Fruit fly (Drosophila melanogaster) whole organism, embryonic: Measurements from ENCODE around the gene Pez.

ENCODE experiments used
- Bgb ChIP-seq: fragments of 200-800 bp; sonication (Bioruptor generic); IDR thresholded peaks from 2 replicates; pipeline ENCODE4 v1.3.6; 2022; ENCODE audit warnings: missing biosample characterization, missing genetic modification characterization; ENCODE audit not compliant: partially characterized antibody
- CG10147 ChIP-seq: fragments of 200-800 bp; sonication (Bioruptor generic); optimal IDR thresholded peaks from 2 replicates; lab custom pipeline; 2019; ENCODE audit warnings: missing biosample characterization, mild to moderate bottlenecking, missing genetic modification characterization, moderate library complexity
- CG10462 ChIP-seq: fragments of 200-800 bp; sonication (Bioruptor generic); optimal IDR thresholded peaks from 2 replicates; lab custom pipeline; 2016; ENCODE audit warnings: missing biosample characterization, missing genetic modification characterization
- CG11247 ChIP-seq: fragments of 200-800 bp; sonication (Bioruptor generic); IDR thresholded peaks from 2 replicates; pipeline ENCODE4 v1.3.6; 2022; ENCODE audit warnings: missing biosample characterization, missing genetic modification characterization
- CG12104 ChIP-seq: fragments of 200-800 bp; sonication (Bioruptor generic); optimal IDR thresholded peaks from 3 replicates; lab custom pipeline; 2016; ENCODE audit warnings: missing biosample characterization, missing genetic modification characterization
- CG12219 ChIP-seq: fragments of 200-800 bp; sonication (Bioruptor generic); optimal IDR thresholded peaks from 3 replicates; lab custom pipeline; 2018; ENCODE audit warnings: missing biosample characterization, mild to moderate bottlenecking, missing genetic modification characterization
- CG12299 ChIP-seq: fragments of 200-800 bp; sonication (Bioruptor generic); optimal IDR thresholded peaks from 2 replicates; lab custom pipeline; 2018; ENCODE audit warnings: missing biosample characterization, mild to moderate bottlenecking, missing genetic modification characterization
- CG1603 ChIP-seq: fragments of 200-800 bp; sonication (Bioruptor generic); optimal IDR thresholded peaks from 2 replicates; lab custom pipeline; 2019; ENCODE audit warnings: missing biosample characterization, mild to moderate bottlenecking, missing genetic modification characterization, moderate library complexity
- CG17829 ChIP-seq: fragments of 200-800 bp; optimal IDR thresholded peaks from 2 replicates; lab custom pipeline; 2019; ENCODE audit warnings: missing biosample characterization, mild to moderate bottlenecking, missing genetic modification characterization, moderate library complexity
- CG18262 ChIP-seq: fragments of 200-800 bp; optimal IDR thresholded peaks from 3 replicates; lab custom pipeline; 2019; ENCODE audit warnings: missing biosample characterization, mild to moderate bottlenecking, missing genetic modification characterization, moderate library complexity
- CG18476 ChIP-seq: fragments of 200-800 bp; sonication (Bioruptor generic); optimal IDR thresholded peaks from 2 replicates; lab custom pipeline; 2016; ENCODE audit warnings: missing biosample characterization, mild to moderate bottlenecking, missing genetic modification characterization
- CG18764 ChIP-seq: fragments of 200-800 bp; sonication (Bioruptor generic); optimal IDR thresholded peaks from 3 replicates; lab custom pipeline; 2016; ENCODE audit warnings: missing biosample characterization, missing genetic modification characterization
- CG31224 ChIP-seq: fragments of 200-800 bp; sonication (Bioruptor generic); IDR thresholded peaks from 2 replicates; pipeline ENCODE4 v1.3.6; 2022; ENCODE audit warnings: missing biosample characterization, missing genetic modification characterization
- CG31388 ChIP-seq: fragments of 200-800 bp; sonication (Bioruptor generic); optimal IDR thresholded peaks from 2 replicates; lab custom pipeline; 2016; ENCODE audit warnings: missing biosample characterization, missing genetic modification characterization
- CG32772 ChIP-seq: fragments of 200-800 bp; sonication (Bioruptor generic); IDR thresholded peaks from 2 replicates; pipeline ENCODE4 v1.3.6; 2022; ENCODE audit warnings: missing biosample characterization, missing genetic modification characterization
- CG4404 ChIP-seq: fragments of 200-800 bp; sonication (Bioruptor generic); IDR thresholded peaks from 2 replicates; pipeline ENCODE4 v1.3.6; 2022; ENCODE audit warnings: missing biosample characterization, missing genetic modification characterization
- CG4820 ChIP-seq: fragments of 200-800 bp; sonication (Bioruptor generic); optimal IDR thresholded peaks from 3 replicates; lab custom pipeline; 2016; ENCODE audit warnings: missing biosample characterization, missing genetic modification characterization
- CG8388 ChIP-seq: fragments of 200-800 bp; sonication (Bioruptor generic); optimal IDR thresholded peaks from 2 replicates; lab custom pipeline; 2019; ENCODE audit warnings: missing biosample characterization, mild to moderate bottlenecking, missing genetic modification characterization, moderate library complexity
- CkIIα-i1 ChIP-seq: fragments of 200-800 bp; sonication (Bioruptor generic); IDR thresholded peaks from 2 replicates; pipeline ENCODE4 v1.3.6; 2022; ENCODE audit warnings: missing biosample characterization, missing genetic modification characterization
- Dfd ChIP-seq, 2 experiments: fragments of >200 bp; optimal IDR thresholded peaks; 2 replicates each; lab custom pipeline; 2017; ENCODE audit warnings: missing biosample characterization in 2 of 2, missing genetic modification characterization in 2 of 2
- Dip2 ChIP-seq: fragments of 200-800 bp; sonication (Bioruptor generic); IDR thresholded peaks from 2 replicates; pipeline ENCODE4 v1.3.6; 2022; ENCODE audit warnings: missing biosample characterization, missing genetic modification characterization
- Dip3 ChIP-seq: fragments of 200-800 bp; sonication (Bioruptor generic); optimal IDR thresholded peaks from 3 replicates; lab custom pipeline; 2016; ENCODE audit warnings: missing biosample characterization, missing genetic modification characterization
- H2.0 ChIP-seq: fragments of 200-800 bp; sonication (Bioruptor generic); IDR thresholded peaks from 2 replicates; pipeline ENCODE4 v1.3.6; 2022; ENCODE audit warnings: missing biosample characterization, missing genetic modification characterization
- HHEX ChIP-seq: fragments of 200-800 bp; sonication (Bioruptor generic); optimal IDR thresholded peaks from 3 replicates; lab custom pipeline; 2017; ENCODE audit warnings: missing biosample characterization, mild to moderate bottlenecking, missing genetic modification characterization, missing genetic modification reagents
- Hand ChIP-seq: fragments of 200-800 bp; sonication (Bioruptor generic); optimal IDR thresholded peaks from 2 replicates; lab custom pipeline; 2017; ENCODE audit warnings: mild to moderate bottlenecking, missing biosample characterization, missing genetic modification reagents, missing genetic modification characterization
- Hsf ChIP-seq: fragments of 200-800 bp; sonication (Bioruptor generic); optimal IDR thresholded peaks from 3 replicates; lab custom pipeline; 2016; ENCODE audit warnings: missing biosample characterization, missing genetic modification characterization
- Myb ChIP-seq: fragments of 200-800 bp; sonication (Bioruptor generic); optimal IDR thresholded peaks from 2 replicates; lab custom pipeline; 2016; ENCODE audit warnings: missing biosample characterization, missing genetic modification characterization
- NFAT ChIP-seq: fragments of 200-800 bp; sonication (Bioruptor generic); IDR thresholded peaks from 2 replicates; pipeline ENCODE4 v1.3.6; 2022; ENCODE audit warnings: missing biosample characterization, missing genetic modification characterization
- Nf-YB ChIP-seq: fragments of 200-800 bp; sonication (Bioruptor generic); optimal IDR thresholded peaks from 3 replicates; lab custom pipeline; 2019; ENCODE audit warnings: missing biosample characterization, mild to moderate bottlenecking, missing genetic modification characterization, moderate library complexity
- Sox100B ChIP-seq: fragments of 200-800 bp; sonication (Bioruptor generic); optimal IDR thresholded peaks from 3 replicates; lab custom pipeline; 2018; ENCODE audit warnings: missing biosample characterization, mild to moderate bottlenecking, missing genetic modification characterization
- Spps ChIP-seq: fragments of 200-800 bp; sonication (Bioruptor generic); optimal IDR thresholded peaks from 2 replicates; lab custom pipeline; 2018; ENCODE audit warnings: missing biosample characterization, mild to moderate bottlenecking, missing genetic modification characterization
- Vsx1 ChIP-seq: fragments of 200-800 bp; sonication (Bioruptor generic); optimal IDR thresholded peaks from 2 replicates; lab custom pipeline; 2017; ENCODE audit warnings: missing biosample characterization, mild to moderate bottlenecking, missing genetic modification characterization, missing genetic modification reagents
- abd-A ChIP-seq: fragments of 200-800 bp; sonication (Bioruptor generic); optimal IDR thresholded peaks from 3 replicates; lab custom pipeline; 2019; ENCODE audit warnings: missing biosample characterization, mild to moderate bottlenecking, missing genetic modification characterization, moderate library complexity
- ap ChIP-seq: fragments of 200-800 bp; sonication (Bioruptor generic); IDR thresholded peaks from 2 replicates; pipeline ENCODE4 v1.3.6; 2022; ENCODE audit warnings: missing biosample characterization, missing genetic modification characterization
- ara ChIP-seq: fragments of 200-800 bp; sonication (Bioruptor generic); IDR thresholded peaks from 2 replicates; pipeline ENCODE4 v1.3.6; 2022; ENCODE audit warnings: missing biosample characterization, missing genetic modification characterization
- ash1 ChIP-seq: fragments of 200-800 bp; sonication (Bioruptor generic); optimal IDR thresholded peaks from 2 replicates; lab custom pipeline; 2018; ENCODE audit warnings: missing biosample characterization, mild to moderate bottlenecking, missing genetic modification characterization
- dimm ChIP-seq: fragments of 200-800 bp; sonication (Bioruptor generic); IDR thresholded peaks from 2 replicates; pipeline ENCODE4 v1.3.6; 2022; ENCODE audit warnings: missing biosample characterization, missing genetic modification characterization
- emc ChIP-seq: fragments of 200-800 bp; sonication (Bioruptor generic); optimal IDR thresholded peaks from 2 replicates; lab custom pipeline; 2016; ENCODE audit warnings: missing biosample characterization, missing genetic modification characterization
- fru ChIP-seq: fragments of >200 bp; optimal IDR thresholded peaks from 2 replicates; lab custom pipeline; 2017
- jing ChIP-seq: fragments of 200-800 bp; sonication (Bioruptor generic); optimal IDR thresholded peaks from 2 replicates; lab custom pipeline; 2018; ENCODE audit warnings: missing biosample characterization, mild to moderate bottlenecking, missing genetic modification characterization
- knrl ChIP-seq: fragments of 200-800 bp; sonication (Bioruptor generic); IDR thresholded peaks from 3 replicates; pipeline ENCODE4 v1.3.6; 2022; ENCODE audit warnings: missing biosample characterization, missing genetic modification characterization; ENCODE audit not compliant: partially characterized antibody
- mld ChIP-seq: fragments of 200-800 bp; sonication (Bioruptor generic); IDR thresholded peaks from 3 replicates; pipeline ENCODE4 v1.3.6; 2022; ENCODE audit warnings: missing biosample characterization, missing genetic modification characterization; ENCODE audit not compliant: partially characterized antibody
- oc ChIP-seq: fragments of 200-800 bp; sonication (Bioruptor generic); optimal IDR thresholded peaks from 2 replicates; lab custom pipeline; 2018; ENCODE audit warnings: missing biosample characterization, mild to moderate bottlenecking, missing genetic modification characterization, moderate library complexity
- pan ChIP-seq, 4 experiments: fragments of >200 bp in 3 of 4; fragments of 200-800 bp in 1 of 4; sonication (Bioruptor generic) in 1 of 4; optimal IDR thresholded peaks in 3 of 4; IDR thresholded peaks in 1 of 4; 2 replicates each; pipeline versions ENCODE4 v1.3.6 to Lab custom; 2017 to 2022; ENCODE audit warnings: missing biosample characterization in 2 of 4, missing genetic modification characterization in 2 of 4, mixed read lengths in 1 of 4
- ro ChIP-seq: fragments of 200-800 bp; sonication (Bioruptor generic); IDR thresholded peaks from 2 replicates; pipeline ENCODE4 v1.3.6; 2022; ENCODE audit warnings: missing biosample characterization, missing genetic modification characterization
- slp2 ChIP-seq: fragments of 200-800 bp; sonication (Bioruptor generic); optimal IDR thresholded peaks from 2 replicates; lab custom pipeline; 2016; ENCODE audit warnings: missing biosample characterization, missing genetic modification characterization
- sob ChIP-seq: fragments of 200-800 bp; sonication (Bioruptor generic); IDR thresholded peaks from 2 replicates; pipeline ENCODE4 v1.3.6; 2022; ENCODE audit warnings: missing biosample characterization, missing genetic modification characterization
- tx ChIP-seq: fragments of 200-800 bp; sonication (Bioruptor generic); optimal IDR thresholded peaks from 2 replicates; lab custom pipeline; 2016; ENCODE audit warnings: missing biosample characterization, missing genetic modification characterization
- zfh1 ChIP-seq: fragments of 200-800 bp; sonication (Bioruptor generic); IDR thresholded peaks from 3 replicates; pipeline ENCODE4 v1.3.6; 2022; ENCODE audit warnings: missing biosample characterization, missing genetic modification characterization

Pez gene

DNA sequence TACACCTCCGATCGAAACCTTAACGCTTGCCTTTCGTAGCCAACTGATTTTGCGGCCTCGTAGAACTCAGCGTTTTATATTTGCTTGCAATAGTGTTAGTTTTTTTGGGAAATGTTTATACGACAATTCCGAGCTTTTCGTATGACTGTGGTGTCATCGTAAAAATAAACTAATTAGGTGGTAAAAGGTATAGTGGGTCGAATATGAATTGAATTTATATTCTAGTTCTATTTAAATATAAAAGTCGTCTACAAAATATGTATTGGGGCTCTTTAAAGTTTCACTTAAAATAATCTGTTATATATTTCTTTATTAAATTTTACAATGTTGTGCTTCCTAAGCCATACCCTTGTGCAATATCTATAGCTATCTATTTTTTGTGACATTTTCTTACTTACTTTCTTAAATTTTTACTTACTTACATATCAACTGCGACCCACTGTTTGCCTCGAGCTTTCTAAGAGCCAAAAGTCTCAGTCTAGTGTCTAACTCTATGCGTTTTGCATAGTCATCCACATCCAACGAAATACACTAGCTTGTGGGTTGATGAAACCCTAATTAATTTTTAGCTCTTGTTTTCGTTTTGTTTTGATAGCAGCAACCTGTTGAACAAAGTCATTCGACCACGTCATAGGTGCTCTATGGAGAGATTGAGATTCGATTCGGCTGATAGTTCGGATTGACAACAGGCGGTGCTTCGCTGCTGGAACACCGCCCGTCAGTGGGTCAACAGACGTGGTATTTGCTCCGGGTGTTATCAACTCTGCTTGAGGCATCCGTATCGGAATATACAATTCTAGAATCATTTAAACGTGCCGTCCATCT, 12.7 kb upstream of the Pez start, which contains the start of gene CG9498 (continued):
- TF ChIP-seq Dfd (GFP tag; optimal IDR thresholded peaks at IDR 0.05; lab: Kevin White, UChicago) (no peak), ro (GFP tag; lab: Robert Waterston, UW) (no peak), CG1603 (no peak), CG12104 (GFP tag; lab: Kevin White, UChicago) (peak; percentile 68), CG18764 (GFP tag; lab: Kevin White, UChicago) (no peak), Myb (GFP tag; lab: Kevin White, UChicago) (no peak), knrl (no peak), CG17829 (tag; lab: Kevin White, UChicago) (peak; percentile 82), slp2 (GFP tag; lab: Kevin White, UChicago) (no peak), oc (peak; percentile 24), Hsf (GFP tag; lab: Kevin White, UChicago) (no peak), H2.0 (GFP tag; lab: Robert Waterston, UW) (no peak), emc (GFP tag; lab: Kevin White, UChicago) (no peak), Bgb (no peak), HHEX (GFP tag; lab: Kevin White, UChicago) (peak; percentile 91), fru (no peak), mld (no peak), ara (peak; percentile 51), Spps (tag; lab: Kevin White, UChicago) (no peak), CG4404 (GFP tag; lab: Robert Waterston, UW) (peak; percentile 63), CG8388 (GFP tag; lab: Kevin White, UChicago) (peak; percentile 60), ash1 (no peak), Sox100B (GFP tag; lab: Kevin White, UChicago) (peak; percentile 90), tx (no peak), CG18262 (tag; lab: Kevin White, UChicago) (peak; percentile 83), CG4820 (no peak), Dip3 (GFP tag; lab: Kevin White, UChicago) (no peak), CG12299 (peak; percentile 79), CG18476 (peak; percentile 49), ap (GFP tag; lab: Robert Waterston, UW) (peak; percentile 30; the same call in 1 of the 2 replicates), jing (GFP tag; lab: Kevin White, UChicago) (no peak), pan (optimal IDR thresholded peaks at IDR 0.05; lab: Kevin White, UChicago) (no peak), pan (GFP tag; optimal IDR thresholded peaks at IDR 0.05 in 1 of 2, IDR thresholded peaks at IDR 0.05 in 1 of 2) (peak in 1 of 2 experiments; percentile 86), CG12219 (GFP tag; lab: Kevin White, UChicago) (peak; percentile 23), Nf-YB (GFP tag; lab: Kevin White, UChicago) (peak; percentile 43), dimm (GFP tag; lab: Robert Waterston, UW) (peak; percentile 67), abd-A (tag; lab: Kevin White, UChicago) (no peak), sob (GFP tag; lab: Robert Waterston, UW) (peak; percentile 57), CG11247 (GFP tag; lab: Robert Waterston, UW) (no peak), CG32772 (GFP tag; lab: Robert Waterston, UW) (peak; percentile 67), CkIIα-i1 (no peak), Vsx1 (peak; percentile 93), Dip2 (GFP tag; lab: Robert Waterston, UW) (no peak), zfh1 (GFP tag; lab: Robert Waterston, UW) (no peak), CG31388 (GFP tag; lab: Kevin White, UChicago) (peak; percentile 9), CG10462 (peak; percentile 4), CG10147 (GFP tag; lab: Kevin White, UChicago) (peak; percentile 81), NFAT (GFP tag; lab: Robert Waterston, UW) (peak; percentile 61), Hand (GFP tag; lab: Kevin White, UChicago) (peak; percentile 92), CG31224 (peak; percentile 82)
